Worm (Caenorhabditis elegans): ENCODE measurements around the gene H03G16.1.

ce11 chrX:15036287-15036686, 17.4 kb upstream of the H03G16.1 start:
- no peak for TF ChIP-seq T23F11.4 (GFP tag; optimal IDR thresholded peaks at IDR 0.05)
- no peak for TF ChIP-seq pqm-1 (tag; optimal IDR thresholded peaks at IDR 0.05)
- TF ChIP-seq fax-1 (tag; optimal IDR thresholded peaks at IDR 0.05), result no peak

Data from whole organism, late embryonic.